Worm (Caenorhabditis elegans) whole organism, L1 larva: Measurements from ENCODE around the gene T06D8.2.
A peak's percentile ranks its signal among the peaks of the same experiment; 100 is the strongest.

Experiments used
- C04F5.9 ChIP-seq: sonication (generic microtip); optimal IDR thresholded peaks from 2 replicates; lab custom pipeline; 2016; ENCODE audit warnings: missing genetic modification characterization, missing compliant biosample characterization
- C16A3.4 ChIP-seq: fragments of 150-350 bp; optimal IDR thresholded peaks from 2 replicates; lab custom pipeline; 2014; ENCODE audit warnings: missing biosample characterization, missing genetic modification characterization
- C34B4.2 ChIP-seq: sonication (generic microtip); optimal IDR thresholded peaks from 2 replicates; lab custom pipeline; 2017; ENCODE audit warnings: mild to moderate bottlenecking, missing genetic modification characterization, missing compliant biosample characterization
- F16B12.6 ChIP-seq: fragments of 150-350 bp; optimal IDR thresholded peaks from 2 replicates; lab custom pipeline; 2014; ENCODE audit warnings: missing biosample characterization, missing genetic modification characterization
- Y116A8C.19 ChIP-seq: sonication (generic microtip); optimal IDR thresholded peaks from 2 replicates; lab custom pipeline; 2016; ENCODE audit warnings: missing compliant biosample characterization, missing genetic modification characterization, borderline replicate concordance
- aha-1 ChIP-seq: fragments of 150-350 bp; optimal IDR thresholded peaks from 2 replicates; lab custom pipeline; 2014; ENCODE audit warnings: missing biosample characterization, missing genetic modification characterization
- aly-2 ChIP-seq: fragments of 150-350 bp; optimal IDR thresholded peaks from 2 replicates; lab custom pipeline; 2014; ENCODE audit warnings: missing biosample characterization, missing genetic modification characterization
- blmp-1 ChIP-seq: fragments of 150-350 bp; optimal IDR thresholded peaks from 2 replicates; lab custom pipeline; 2014; ENCODE audit warnings: missing biosample characterization, missing genetic modification characterization
- ceh-63 ChIP-seq: fragments of 200-800 bp; sonication (Bioruptor generic); optimal IDR thresholded peaks from 2 replicates; lab custom pipeline; 2018; ENCODE audit warnings: mild to moderate bottlenecking, missing genetic modification characterization, missing compliant biosample characterization
- ceh-8 ChIP-seq: fragments of 200-800 bp; sonication (Bioruptor generic); optimal IDR thresholded peaks from 2 replicates; lab custom pipeline; 2018; ENCODE audit warnings: mild to moderate bottlenecking, missing genetic modification characterization, moderate library complexity, missing compliant biosample characterization
- ceh-82 ChIP-seq, 3 experiments: fragments of 150-350 bp in 1 of 3; sonication (generic microtip) in 2 of 3; optimal IDR thresholded peaks; 2 replicates each; lab custom pipeline; 2014 to 2017; ENCODE audit warnings: missing biosample characterization in 3 of 3, missing genetic modification characterization in 3 of 3
- ceh-90 ChIP-seq: sonication (generic microtip); optimal IDR thresholded peaks from 2 replicates; lab custom pipeline; 2016; ENCODE audit warnings: missing genetic modification characterization, missing compliant biosample characterization
- ces-1 ChIP-seq: fragments of 150-350 bp; optimal IDR thresholded peaks from 2 replicates; lab custom pipeline; 2014; ENCODE audit warnings: missing biosample characterization, missing genetic modification reagents, missing genetic modification characterization
- dsc-1 ChIP-seq: sonication (generic microtip); optimal IDR thresholded peaks from 2 replicates; lab custom pipeline; 2016; ENCODE audit warnings: mild to moderate bottlenecking, missing genetic modification characterization, missing compliant biosample characterization
- efl-1 ChIP-seq, 4 experiments: fragments of 150-350 bp; optimal IDR thresholded peaks in 3 of 4; peaks in 1 of 4; 1 replicate in 1 of 4; 2 replicates in 3 of 4; lab custom pipeline; 2014; ENCODE audit warnings: missing biosample characterization in 2 of 4, missing genetic modification characterization in 2 of 4, missing genetic modification reagents in 2 of 4
- efl-3 ChIP-seq: fragments of 200-800 bp; sonication (Bioruptor generic); optimal IDR thresholded peaks from 2 replicates; lab custom pipeline; 2018; ENCODE audit warnings: mild to moderate bottlenecking, missing genetic modification characterization, missing compliant biosample characterization
- egl-27 ChIP-seq, 2 experiments: fragments of 150-350 bp in 1 of 2; sonication (generic microtip); optimal IDR thresholded peaks; 3 replicates each; lab custom pipeline; 2017 to 2018; ENCODE audit warnings: missing biosample characterization in 2 of 2, missing genetic modification characterization in 2 of 2, missing genetic modification reagents in 2 of 2
- elt-2 ChIP-seq: sonication (generic microtip); optimal IDR thresholded peaks from 2 replicates; lab custom pipeline; 2016; ENCODE audit warnings: missing genetic modification characterization, mild to moderate bottlenecking, inconsistent platforms, missing compliant biosample characterization, missing genetic modification reagents
- elt-3 ChIP-seq, 6 experiments: fragments of 150-350 bp in 1 of 6; sonication (generic microtip); optimal IDR thresholded peaks; 2 replicates each; lab custom pipeline; 2017 to 2018; ENCODE audit warnings: missing biosample characterization in 6 of 6, missing genetic modification characterization in 6 of 6, inconsistent platforms in 1 of 6
- fkh-10 ChIP-seq: sonication (generic microtip); optimal IDR thresholded peaks from 2 replicates; lab custom pipeline; 2017; ENCODE audit warnings: missing biosample characterization, missing genetic modification reagents, missing genetic modification characterization
- fkh-8 ChIP-seq: sonication (generic microtip); optimal IDR thresholded peaks from 2 replicates; lab custom pipeline; 2016; ENCODE audit warnings: mild to moderate bottlenecking, missing genetic modification characterization, missing compliant biosample characterization
- fos-1 ChIP-seq: fragments of 150-350 bp; optimal IDR thresholded peaks from 2 replicates; lab custom pipeline; 2014; ENCODE audit warnings: missing biosample characterization, missing genetic modification characterization
- hlh-17 ChIP-seq: fragments of 200-800 bp; sonication (Bioruptor generic); optimal IDR thresholded peaks from 2 replicates; lab custom pipeline; 2018; ENCODE audit warnings: missing genetic modification characterization, mild to moderate bottlenecking, missing compliant biosample characterization, moderate library complexity, borderline replicate concordance
- hlh-4 ChIP-seq: sonication (generic microtip); optimal IDR thresholded peaks from 2 replicates; lab custom pipeline; 2016; ENCODE audit warnings: mild to moderate bottlenecking, missing genetic modification characterization, missing compliant biosample characterization
- hpl-2 ChIP-seq: fragments of 150-350 bp; optimal IDR thresholded peaks from 2 replicates; lab custom pipeline; 2014; ENCODE audit warnings: missing biosample characterization, missing genetic modification reagents, missing genetic modification characterization
- isw-1 ChIP-seq: fragments of 200-800 bp; sonication (Bioruptor generic); IDR thresholded peaks from 2 replicates; pipeline ENCODE4 v1.3.6; 2022; ENCODE audit warnings: missing genetic modification characterization, missing compliant biosample characterization
- lin-15B ChIP-seq: fragments of 150-350 bp; sonication (generic microtip); optimal IDR thresholded peaks from 3 replicates; lab custom pipeline; 2014; ENCODE audit warnings: missing biosample characterization, missing genetic modification characterization
- lin-39 ChIP-seq: fragments of 150-350 bp; optimal IDR thresholded peaks from 2 replicates; lab custom pipeline; 2014; ENCODE audit warnings: missing biosample characterization, missing genetic modification reagents, missing genetic modification characterization
- lsy-2 ChIP-seq, 2 experiments: fragments of 150-350 bp; optimal IDR thresholded peaks; 2 replicates each; lab custom pipeline; 2014; ENCODE audit warnings: missing biosample characterization in 2 of 2, missing genetic modification characterization in 2 of 2
- mab-9 ChIP-seq: fragments of 200-800 bp; sonication (Bioruptor generic); IDR thresholded peaks from 2 replicates; pipeline ENCODE4 v1.3.6; 2022; ENCODE audit warnings: missing genetic modification reagents, missing genetic modification characterization, missing compliant biosample characterization
- mdl-1 ChIP-seq, 2 experiments: fragments of 150-350 bp; optimal IDR thresholded peaks; 2 replicates each; lab custom pipeline; 2014 to 2017; ENCODE audit warnings: missing biosample characterization in 2 of 2, missing genetic modification characterization in 2 of 2, inconsistent platforms in 1 of 2
- mep-1 ChIP-seq: fragments of 150-350 bp; optimal IDR thresholded peaks from 2 replicates; lab custom pipeline; 2014; ENCODE audit warnings: missing biosample characterization, missing genetic modification characterization
- nhr-12 ChIP-seq: sonication (generic microtip); optimal IDR thresholded peaks from 2 replicates; lab custom pipeline; 2017; ENCODE audit warnings: missing biosample characterization, missing genetic modification characterization
- nhr-19 ChIP-seq: fragments of 200-800 bp; sonication (Bioruptor generic); conservative IDR thresholded peaks from 2 replicates; pipeline ENCODE4 v1.3.6; 2022; ENCODE audit warnings: missing genetic modification characterization, missing compliant biosample characterization
- nhr-237 ChIP-seq: fragments of 150-350 bp; optimal IDR thresholded peaks from 2 replicates; lab custom pipeline; 2014; ENCODE audit warnings: missing biosample characterization, missing genetic modification characterization
- nhr-71 ChIP-seq: sonication (generic microtip); optimal IDR thresholded peaks from 2 replicates; lab custom pipeline; 2016; ENCODE audit warnings: mild to moderate bottlenecking, missing genetic modification characterization, moderate library complexity, missing compliant biosample characterization
- nhr-76 ChIP-seq: sonication (generic microtip); optimal IDR thresholded peaks from 2 replicates; lab custom pipeline; 2017; ENCODE audit warnings: missing biosample characterization, missing genetic modification characterization
- nhr-77 ChIP-seq: fragments of 150-350 bp; optimal IDR thresholded peaks from 2 replicates; lab custom pipeline; 2014; ENCODE audit warnings: missing biosample characterization, missing genetic modification characterization
- pqm-1 ChIP-seq: sonication (generic microtip); optimal IDR thresholded peaks from 3 replicates; lab custom pipeline; 2017; ENCODE audit warnings: missing biosample characterization, missing genetic modification characterization
- rnt-1 ChIP-seq: sonication (generic microtip); optimal IDR thresholded peaks from 2 replicates; lab custom pipeline; 2016; ENCODE audit warnings: mild to moderate bottlenecking, missing genetic modification characterization, moderate library complexity, missing compliant biosample characterization
- sup-37 ChIP-seq: fragments of 200-800 bp; sonication (Bioruptor generic); optimal IDR thresholded peaks from 2 replicates; lab custom pipeline; 2018; ENCODE audit warnings: mild to moderate bottlenecking, missing genetic modification characterization, missing compliant biosample characterization
- unc-130 ChIP-seq: fragments of 150-350 bp; optimal IDR thresholded peaks from 2 replicates; lab custom pipeline; 2017; ENCODE audit warnings: missing biosample characterization, missing genetic modification characterization, inconsistent platforms
- unc-86 ChIP-seq: sonication (generic microtip); optimal IDR thresholded peaks from 2 replicates; lab custom pipeline; 2016; ENCODE audit warnings: missing genetic modification characterization, missing compliant biosample characterization
- unc-98 ChIP-seq: fragments of 200-800 bp; sonication (Bioruptor generic); IDR thresholded peaks from 2 replicates; pipeline ENCODE4 v1.3.6; 2022; ENCODE audit warnings: missing genetic modification characterization, missing compliant biosample characterization
- ztf-11 ChIP-seq, 2 experiments: sonication (generic microtip); optimal IDR thresholded peaks; 2 replicates each; lab custom pipeline; 2016 to 2017; ENCODE audit warnings: missing genetic modification characterization in 2 of 2, missing biosample characterization in 1 of 2, missing compliant biosample characterization in 1 of 2
- ztf-4 ChIP-seq: fragments of 150-350 bp; optimal IDR thresholded peaks from 2 replicates; lab custom pipeline; 2014; ENCODE audit warnings: missing biosample characterization, missing genetic modification characterization

The T06D8.2 gene

ce11 chrII:11205783-11206182 is 20.7 kb upstream of the T06D8.2 start (continued):
- no peak for TF ChIP-seq lin-15B (tag; lab: Kevin White, UChicago)
- TF ChIP-seq isw-1 (GFP tag; lab: Robert Waterston, UW): no peak
- TF ChIP-seq aly-2 (tag; lab: Kevin White, UChicago): no peak
- TF ChIP-seq lin-39 (tag; lab: Kevin White, UChicago): no peak
- no peak for TF ChIP-seq ceh-8
- no peak for TF ChIP-seq fkh-8
- peak; percentile 9 for TF ChIP-seq mep-1
- no peak for TF ChIP-seq lsy-2 (tag; optimal IDR thresholded peaks at IDR 0.05; lab: Kevin White, UChicago)
- no peak for TF ChIP-seq nhr-12 (tag; lab: Kevin White, UChicago)
- TF ChIP-seq efl-1 (optimal IDR thresholded peaks at IDR 0.05; lab: Kevin White, UChicago): no peak
- TF ChIP-seq efl-1 (GFP tag; optimal IDR thresholded peaks at IDR 0.05 in 1 of 2; lab: Kevin White, UChicago): no peak
- TF ChIP-seq efl-3 (GFP tag; lab: Kevin White, UChicago): no peak
- no peak for TF ChIP-seq dsc-1
- no peak for TF ChIP-seq unc-86 (tag; lab: Kevin White, UChicago)
- TF ChIP-seq ces-1 (GFP tag; lab: Kevin White, UChicago): no peak
- no peak for TF ChIP-seq nhr-237
- TF ChIP-seq pqm-1 (tag; lab: Kevin White, UChicago): no peak
- TF ChIP-seq fkh-10 (GFP tag; lab: Kevin White, UChicago): no peak
- no peak for TF ChIP-seq ceh-90
- no peak for TF ChIP-seq mdl-1 (tag; optimal IDR thresholded peaks at IDR 0.05; lab: Kevin White, UChicago)

ce11 chrII:11221771-11222355 is 4.6 kb upstream of the T06D8.2 start, which contains the start of gene plpr-1:
Gene plpr-1 (plus strand): TSS chrII:11222305.
- TF ChIP-seq lin-39 (tag; lab: Kevin White, UChicago): no peak
- no peak for TF ChIP-seq nhr-71 (tag; lab: Kevin White, UChicago)
- TF ChIP-seq rnt-1 (tag; lab: Kevin White, UChicago): no peak
- no peak for TF ChIP-seq hlh-4
- no peak for TF ChIP-seq nhr-76 (tag; lab: Kevin White, UChicago)
- TF ChIP-seq dsc-1: no peak
- no peak for TF ChIP-seq C16A3.4 (tag; lab: Kevin White, UChicago)
- no peak for TF ChIP-seq aha-1 (tag; lab: Kevin White, UChicago)
- no peak for TF ChIP-seq ceh-82 (tag; optimal IDR thresholded peaks at IDR 0.05; lab: Kevin White, UChicago)
- no peak for TF ChIP-seq unc-86 (tag; lab: Kevin White, UChicago)
- no peak for TF ChIP-seq fkh-8
- no peak for TF ChIP-seq egl-27 (tag; optimal IDR thresholded peaks at IDR 0.05; lab: Kevin White, UChicago)
- no peak for TF ChIP-seq ztf-11 (tag; optimal IDR thresholded peaks at IDR 0.05; lab: Kevin White, UChicago)

ce11 chrII:11224045-11224481 is 2.4 kb upstream of the T06D8.2 start:
- TF ChIP-seq nhr-71 (tag; lab: Kevin White, UChicago): peak; percentile 88
- TF ChIP-seq nhr-237: peak; percentile 23
- TF ChIP-seq nhr-77: peak; percentile 77
- no peak for TF ChIP-seq mab-9 (GFP tag; lab: Robert Waterston, UW)
- no peak for TF ChIP-seq blmp-1 (tag; lab: Kevin White, UChicago)
- TF ChIP-seq Y116A8C.19 (tag; lab: Kevin White, UChicago): no peak
- no peak for TF ChIP-seq unc-98 (GFP tag; lab: Robert Waterston, UW)
- peak in 1 of 2 experiments; percentile 53 for TF ChIP-seq mdl-1 (tag; optimal IDR thresholded peaks at IDR 0.05; lab: Kevin White, UChicago)
- no peak for TF ChIP-seq ces-1 (GFP tag; lab: Kevin White, UChicago)
- no peak for TF ChIP-seq C34B4.2 (tag; lab: Kevin White, UChicago)
- TF ChIP-seq nhr-19 (GFP tag; lab: Robert Waterston, UW): peak; percentile 88
- no peak for TF ChIP-seq nhr-76 (tag; lab: Kevin White, UChicago)
- TF ChIP-seq hpl-2: peak; percentile 73
- TF ChIP-seq C04F5.9 (tag; lab: Kevin White, UChicago): peak; percentile 39
- peak in 1 of 2 experiments; percentile 74 for TF ChIP-seq lsy-2 (tag; optimal IDR thresholded peaks at IDR 0.05; lab: Kevin White, UChicago)
- peak in 4 of 6 experiments; percentile 9 to 82 (median 46) for TF ChIP-seq elt-3 (tag; optimal IDR thresholded peaks at IDR 0.05; lab: Kevin White, UChicago)
- peak; percentile 22 for TF ChIP-seq unc-130 (tag; lab: Kevin White, UChicago)
- TF ChIP-seq egl-27 (tag; optimal IDR thresholded peaks at IDR 0.05; lab: Kevin White, UChicago): no peak
- TF ChIP-seq hlh-17 (GFP tag; lab: Kevin White, UChicago): no peak
- TF ChIP-seq fos-1 (tag; lab: Kevin White, UChicago): peak; percentile 85
- peak; percentile 76 for TF ChIP-seq elt-2 (tag; lab: Kevin White, UChicago)
- peak; percentile 36 for TF ChIP-seq lin-15B (tag; lab: Kevin White, UChicago)
- peak; percentile 16 for TF ChIP-seq ztf-4 (tag; lab: Kevin White, UChicago)
- no peak for TF ChIP-seq sup-37 (GFP tag; lab: Kevin White, UChicago)
- TF ChIP-seq C16A3.4 (tag; lab: Kevin White, UChicago): no peak
- no peak for TF ChIP-seq ztf-11 (tag; optimal IDR thresholded peaks at IDR 0.05; lab: Kevin White, UChicago)
- TF ChIP-seq F16B12.6 (tag; lab: Kevin White, UChicago): no peak
- TF ChIP-seq ceh-63 (GFP tag; lab: Kevin White, UChicago): no peak
- TF ChIP-seq hlh-4: no peak
